Worm (Caenorhabditis elegans): Measurements from ENCODE around the gene K01A12.4.

Gene K01A12.4

ce11 chrX:8650535-8650934 lies 39.8 kb downstream of the K01A12.4 start (continued):
- TF ChIP-seq nhr-71 (tag; optimal IDR thresholded peaks at IDR 0.05): peak; percentile 50
- TF ChIP-seq nhr-47 (tag; optimal IDR thresholded peaks at IDR 0.05): peak; percentile 42
- no peak for TF ChIP-seq dpl-1 (GFP tag; optimal IDR thresholded peaks at IDR 0.05)

- no peak for TF ChIP-seq elt-2 (tag; optimal IDR thresholded peaks at IDR 0.05)
- no peak for TF ChIP-seq ama-1 (optimal IDR thresholded peaks at IDR 0.05)
- no peak for TF ChIP-seq aly-2 (tag; optimal IDR thresholded peaks at IDR 0.05)
- TF ChIP-seq nhr-19 (GFP tag; conservative IDR thresholded peaks at IDR 0.05): no peak
- no peak for TF ChIP-seq nhr-90 (tag; optimal IDR thresholded peaks at IDR 0.05; ENCODE audit: poor library complexity)
- peak; percentile 51 for TF ChIP-seq nhr-85 (tag)
- no peak for TF ChIP-seq lsy-2 (tag; optimal IDR thresholded peaks at IDR 0.05)
- peak; percentile 54 for TF ChIP-seq blmp-1 (tag; optimal IDR thresholded peaks at IDR 0.05)
- TF ChIP-seq nhr-12 (tag; optimal IDR thresholded peaks at IDR 0.05): no peak
- TF ChIP-seq mdl-1 (tag; optimal IDR thresholded peaks at IDR 0.05): no peak
- TF ChIP-seq fkh-10 (GFP tag; optimal IDR thresholded peaks at IDR 0.05): no peak
- TF ChIP-seq elt-3 (tag; optimal IDR thresholded peaks at IDR 0.05): peak in 2 of 6 experiments; percentile 7 to 46
Measured at ce11 chrX:8656019-8656418, 45.3 kb downstream of the K01A12.4 start.

ce11 chrX:8659521-8659920 lies 48.8 kb downstream of the K01A12.4 start:
- peak; percentile 92 for TF ChIP-seq blmp-1 (tag; optimal IDR thresholded peaks at IDR 0.05)
- no peak for TF ChIP-seq isw-1 (GFP tag; IDR thresholded peaks at IDR 0.05)
- TF ChIP-seq unc-62 (GFP tag; optimal IDR thresholded peaks at IDR 0.05): no peak
- peak; percentile 80 for TF ChIP-seq ces-1 (GFP tag; optimal IDR thresholded peaks at IDR 0.05)
- TF ChIP-seq elt-3 (tag; optimal IDR thresholded peaks at IDR 0.05): peak in 1 of 6 experiments; percentile 69
- no peak for TF ChIP-seq lin-39 (tag; optimal IDR thresholded peaks at IDR 0.05)
- TF ChIP-seq lsy-2 (tag; optimal IDR thresholded peaks at IDR 0.05): peak in 1 of 2 experiments; percentile 18
- TF ChIP-seq lin-35 (GFP tag; optimal IDR thresholded peaks at IDR 0.05): peak in 1 of 2 experiments; percentile 1
- TF ChIP-seq unc-86 (tag; optimal IDR thresholded peaks at IDR 0.05): no peak
- peak; percentile 8 for TF ChIP-seq nhr-47 (tag; optimal IDR thresholded peaks at IDR 0.05)
- no peak for TF ChIP-seq nhr-237 (tag; optimal IDR thresholded peaks at IDR 0.05)
- TF ChIP-seq sup-37 (GFP tag; optimal IDR thresholded peaks at IDR 0.05): no peak
- peak; percentile 1 for TF ChIP-seq nhr-85 (tag)
- TF ChIP-seq lin-14 (GFP tag; optimal IDR thresholded peaks at IDR 0.05): peak; percentile 75
- TF ChIP-seq nhr-19 (GFP tag; conservative IDR thresholded peaks at IDR 0.05): no peak
- TF ChIP-seq nhr-71 (tag; optimal IDR thresholded peaks at IDR 0.05): peak; percentile 22
- TF ChIP-seq ztf-4 (tag; optimal IDR thresholded peaks at IDR 0.05): no peak
- peak; percentile 21 for TF ChIP-seq nhr-20 (tag; optimal IDR thresholded peaks at IDR 0.05)
- no peak for TF ChIP-seq ama-1 (optimal IDR thresholded peaks at IDR 0.05)
- TF ChIP-seq snu-23 (GFP tag; optimal IDR thresholded peaks at IDR 0.05): peak; percentile 21
- no peak for TF ChIP-seq unc-30 (tag; optimal IDR thresholded peaks at IDR 0.05)

ce11 chrX:8660319-8660718 lies 49.6 kb downstream of the K01A12.4 start, which contains the start of gene rig-1:
Gene rig-1 (plus strand): TSS chrX:8660619.
- TF ChIP-seq ceh-63 (GFP tag; optimal IDR thresholded peaks at IDR 0.05) (no peak), xbp-1 (tag; optimal IDR thresholded peaks at IDR 0.05) (no peak), lir-3 (tag; optimal IDR thresholded peaks at IDR 0.05; ENCODE audit: poor library complexity) (no peak), rnt-1 (tag; optimal IDR thresholded peaks at IDR 0.05) (no peak), nhr-85 (tag) (no peak), mab-9 (GFP tag; IDR thresholded peaks at IDR 0.05) (no peak), hpl-2 (GFP tag; optimal IDR thresholded peaks at IDR 0.05) (no peak), efl-1 (optimal IDR thresholded peaks at IDR 0.05) (no peak), efl-1 (GFP tag; optimal IDR thresholded peaks at IDR 0.05 in 1 of 2) (no peak), sup-37 (GFP tag; optimal IDR thresholded peaks at IDR 0.05) (no peak), aly-2 (tag; optimal IDR thresholded peaks at IDR 0.05) (no peak), fkh-10 (GFP tag; optimal IDR thresholded peaks at IDR 0.05) (no peak), ztf-4 (tag; optimal IDR thresholded peaks at IDR 0.05) (no peak), ztf-11 (tag; optimal IDR thresholded peaks at IDR 0.05) (no peak), skn-1 (tag; optimal IDR thresholded peaks at IDR 0.05) (no peak), lsy-2 (tag; optimal IDR thresholded peaks at IDR 0.05) (no peak), ets-5 (GFP tag; IDR thresholded peaks at IDR 0.05) (no peak), lin-15B (tag; optimal IDR thresholded peaks at IDR 0.05) (no peak), nhr-90 (tag; optimal IDR thresholded peaks at IDR 0.05; ENCODE audit: poor library complexity) (no peak)

Data from whole organism, L1 larva.